Fruit fly (Drosophila melanogaster) Kc167 (cell line): ENCODE measurements around the gene CG5177.

Source experiments
- Myc ChIP-seq: fragments of >200 bp; optimal IDR thresholded peaks from 2 replicates; lab custom pipeline; 2017; ENCODE audit warnings: missing external identifiers
- h ChIP-seq: fragments of >200 bp; optimal IDR thresholded peaks from 3 replicates; lab custom pipeline; 2018; ENCODE audit warnings: missing external identifiers
- insv ChIP-seq: fragments of >200 bp; optimal IDR thresholded peaks from 3 replicates; lab custom pipeline; 2018; ENCODE audit warnings: missing external identifiers
- psq ChIP-seq: fragments of >200 bp; optimal IDR thresholded peaks from 2 replicates; lab custom pipeline; 2017; ENCODE audit warnings: missing external identifiers

DNA sequence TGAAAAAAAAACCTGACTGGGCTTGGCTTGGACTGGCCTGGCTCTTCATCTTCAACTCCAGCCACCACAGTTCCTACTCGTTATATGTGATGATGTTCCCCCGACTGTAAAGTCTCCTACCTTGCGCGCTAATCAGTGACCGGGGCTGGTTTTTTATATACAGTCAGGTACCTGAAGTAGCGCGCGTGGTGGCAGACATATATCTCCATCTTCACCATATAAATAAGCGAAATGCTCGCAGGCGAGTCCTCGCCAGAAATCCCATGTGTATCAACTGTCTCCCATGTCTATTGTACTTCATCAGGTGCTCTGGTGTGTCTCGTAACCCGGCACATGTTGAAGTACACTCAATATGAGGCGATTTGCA is 20.6 kb downstream of the CG5177 start:
- no peak for TF ChIP-seq psq
- TF ChIP-seq insv (lab: Kevin White, UChicago): no peak
- no peak for TF ChIP-seq Myc (lab: Kevin White, UChicago)
- no peak for TF ChIP-seq h (lab: Kevin White, UChicago)
